Fruit fly (Drosophila melanogaster): ENCODE measurements around the gene CG14135.
A peak's percentile ranks its signal among the peaks of the same experiment; 100 is the strongest.

dm6 chr3L:11712839-11713238 lies 21.5 kb downstream of the CG14135 start:
- TF ChIP-seq fkh (GFP tag; optimal IDR thresholded peaks at IDR 0.05) (no peak), Hr39 (GFP tag; optimal IDR thresholded peaks at IDR 0.05) (no peak), CG16779 (tag; optimal IDR thresholded peaks at IDR 0.05) (no peak), CG8319 (GFP tag; optimal IDR thresholded peaks at IDR 0.05) (no peak), CG6792 (GFP tag; optimal IDR thresholded peaks at IDR 0.05) (peak; percentile 1), OdsH (GFP tag; optimal IDR thresholded peaks at IDR 0.05) (peak; percentile 16)

All from whole organism, prepupa.